Fruit fly (Drosophila melanogaster): Measurements from ENCODE around the gene Dad.
A peak's percentile ranks its signal among the peaks of the same experiment; 100 is the strongest.

Gene Dad

DNA sequence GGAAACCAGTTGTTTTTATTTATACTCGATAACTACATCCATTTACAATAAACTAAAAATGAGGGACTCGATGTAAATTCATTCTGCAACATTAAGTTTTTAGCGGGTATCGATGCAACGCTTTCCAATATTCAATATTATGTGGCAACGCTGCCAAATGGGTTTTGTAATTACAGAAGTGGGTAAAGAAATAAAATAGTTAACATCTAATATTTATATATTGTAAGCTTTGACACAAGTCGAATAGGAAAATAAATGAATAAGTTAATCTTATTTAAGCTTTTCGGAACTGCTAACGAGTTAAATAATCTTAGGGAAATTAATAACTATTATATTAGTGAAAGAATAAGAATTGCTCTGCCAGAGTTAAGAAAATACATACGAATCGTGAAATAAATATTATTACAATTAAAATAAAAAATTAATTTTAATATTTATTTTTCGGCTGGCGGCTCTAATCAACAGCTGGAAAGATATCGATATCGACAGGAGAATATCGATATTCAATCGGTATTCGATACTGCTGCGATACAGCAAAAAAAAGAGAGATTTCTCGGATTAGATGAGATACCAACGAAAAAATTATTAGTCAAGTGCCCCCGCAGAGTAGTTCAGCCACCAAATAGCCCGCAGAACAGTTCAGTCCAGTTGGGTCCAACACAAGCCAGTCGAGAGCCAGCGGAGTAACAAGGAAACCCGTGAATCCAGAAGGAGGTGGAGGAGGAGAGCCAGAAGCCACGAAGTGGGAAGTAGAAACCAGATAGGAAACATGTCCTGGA lies 31.4 kb downstream of the Dad start, which contains the start of gene GckIII (continued):
- TF ChIP-seq CG8765 (GFP tag; IDR thresholded peaks at IDR 0.05): no peak
- peak; percentile 51 for TF ChIP-seq Dp (GFP tag; optimal IDR thresholded peaks at IDR 0.05)
- TF ChIP-seq Hr39 (optimal IDR thresholded peaks at IDR 0.05): no peak
- no peak for TF ChIP-seq slp2 (GFP tag; optimal IDR thresholded peaks at IDR 0.05)
- TF ChIP-seq her (GFP tag; optimal IDR thresholded peaks at IDR 0.05): no peak
- TF ChIP-seq CG1603 (tag; optimal IDR thresholded peaks at IDR 0.05): no peak
- no peak for TF ChIP-seq gcm (GFP tag; optimal IDR thresholded peaks at IDR 0.05)
- TF ChIP-seq Deaf1 (tag; optimal IDR thresholded peaks at IDR 0.05): no peak
- no peak for TF ChIP-seq CG12219 (GFP tag; optimal IDR thresholded peaks at IDR 0.05)
- TF ChIP-seq crol (GFP tag; IDR thresholded peaks at IDR 0.05): no peak
- no peak for TF ChIP-seq jing (GFP tag; optimal IDR thresholded peaks at IDR 0.05)
- no peak for TF ChIP-seq tup (GFP tag; optimal IDR thresholded peaks at IDR 0.05)
- no peak for TF ChIP-seq CG12071 (GFP tag; optimal IDR thresholded peaks at IDR 0.05)
- TF ChIP-seq Meics (GFP tag; optimal IDR thresholded peaks at IDR 0.05): no peak
- no peak for TF ChIP-seq Lpt (GFP tag; optimal IDR thresholded peaks at IDR 0.05)
- TF ChIP-seq sisA (GFP tag; IDR thresholded peaks at IDR 0.05): no peak
- no peak for TF ChIP-seq Trl (optimal IDR thresholded peaks at IDR 0.05)
- no peak for TF ChIP-seq Trl (GFP tag; optimal IDR thresholded peaks at IDR 0.05)
- no peak for TF ChIP-seq fd96Cb (tag; optimal IDR thresholded peaks at IDR 0.05)
- TF ChIP-seq ranshi (GFP tag; IDR thresholded peaks at IDR 0.05): no peak
- TF ChIP-seq Gsc (GFP tag; IDR thresholded peaks at IDR 0.05): no peak
- TF ChIP-seq Ada2b (GFP tag; IDR thresholded peaks at IDR 0.05): no peak
- no peak for TF ChIP-seq Blimp-1 (GFP tag; optimal IDR thresholded peaks at IDR 0.05)
- no peak for TF ChIP-seq ro (GFP tag; IDR thresholded peaks at IDR 0.05)
- no peak for TF ChIP-seq ERR (GFP tag; optimal IDR thresholded peaks at IDR 0.05)
- TF ChIP-seq Opbp (GFP tag; IDR thresholded peaks at IDR 0.05; ENCODE audit: partially characterized antibody): peak; percentile 11; the same call in 2 of the 3 replicates
- TF ChIP-seq CG4820 (GFP tag; optimal IDR thresholded peaks at IDR 0.05): no peak
- TF ChIP-seq vnd (GFP tag; IDR thresholded peaks at IDR 0.05; ENCODE audit: partially characterized antibody): peak; percentile 66
- TF ChIP-seq CG6765 (GFP tag; optimal IDR thresholded peaks at IDR 0.05): no peak
- TF ChIP-seq CG10366 (GFP tag; IDR thresholded peaks at IDR 0.05): no peak
- no peak for TF ChIP-seq MTF-1 (GFP tag; optimal IDR thresholded peaks at IDR 0.05; ENCODE audit: borderline replicate concordance)
- TF ChIP-seq hth (optimal IDR thresholded peaks at IDR 0.05): no peak
- TF ChIP-seq CG15696 (tag; optimal IDR thresholded peaks at IDR 0.05): no peak
- TF ChIP-seq CoRest (tag; optimal IDR thresholded peaks at IDR 0.05): peak; percentile 5
- peak; percentile 51 for TF ChIP-seq CG12659 (GFP tag; optimal IDR thresholded peaks at IDR 0.05)
- TF ChIP-seq Xbp1 (GFP tag; optimal IDR thresholded peaks at IDR 0.05): no peak
- peak; percentile 42 for TF ChIP-seq CG2712 (tag; optimal IDR thresholded peaks at IDR 0.05)
- TF ChIP-seq Fer2 (tag; optimal IDR thresholded peaks at IDR 0.05): no peak
- TF ChIP-seq emc (GFP tag; optimal IDR thresholded peaks at IDR 0.05): no peak
- no peak for TF ChIP-seq CG2199 (GFP tag; IDR thresholded peaks at IDR 0.05)
- no peak for TF ChIP-seq Hr3 (GFP tag; optimal IDR thresholded peaks at IDR 0.05)
- TF ChIP-seq Elba2 (GFP tag; optimal IDR thresholded peaks at IDR 0.05): no peak
- no peak for TF ChIP-seq CG1233 (GFP tag; optimal IDR thresholded peaks at IDR 0.05)
- TF ChIP-seq Dfd (GFP tag; optimal IDR thresholded peaks at IDR 0.05): no peak
- TF ChIP-seq CG6683 (GFP tag; optimal IDR thresholded peaks at IDR 0.05): no peak
- no peak for TF ChIP-seq CG32772 (GFP tag; IDR thresholded peaks at IDR 0.05)
- TF ChIP-seq H2.0 (GFP tag; IDR thresholded peaks at IDR 0.05): no peak
- TF ChIP-seq CG14441 (GFP tag; IDR thresholded peaks at IDR 0.05): no peak
- no peak for TF ChIP-seq Asciz (GFP tag; optimal IDR thresholded peaks at IDR 0.05)
- TF ChIP-seq CG7963 (GFP tag; IDR thresholded peaks at IDR 0.05; ENCODE audit: partially characterized antibody): peak; percentile 59; the same call in 2 of the 3 replicates
- no peak for TF ChIP-seq Rx (GFP tag; IDR thresholded peaks at IDR 0.05)

Data from whole organism, embryonic.